Fruit fly (Drosophila melanogaster): Measurements from ENCODE around the gene CG11586.

The CG11586 gene

dm6 chr3L:4239442-4240322 is 22.6 kb downstream of the CG11586 start, which contains the start of gene Sqor (continued):
- TF ChIP-seq Mad (GFP tag; optimal IDR thresholded peaks at IDR 0.05) (peak; percentile 76), CG4328 (GFP tag; optimal IDR thresholded peaks at IDR 0.05) (peak; percentile 72), Lhr (GFP tag; optimal IDR thresholded peaks at IDR 0.05) (peak; percentile 28), CG33557 (GFP tag; optimal IDR thresholded peaks at IDR 0.05) (peak; percentile 2), Meics (GFP tag; optimal IDR thresholded peaks at IDR 0.05) (peak; percentile 92), zen2 (GFP tag; IDR thresholded peaks at IDR 0.05; ENCODE audit: partially characterized antibody) (no peak), cas (GFP tag; IDR thresholded peaks at IDR 0.05) (peak; percentile 74), E2f1 (GFP tag; IDR thresholded peaks at IDR 0.05) (peak; percentile 76), ems (GFP tag; optimal IDR thresholded peaks at IDR 0.05) (peak; percentile 91), her (GFP tag; optimal IDR thresholded peaks at IDR 0.05) (peak; percentile 86), CG13123 (GFP tag; optimal IDR thresholded peaks at IDR 0.05) (peak; percentile 29), CG17359 (tag; optimal IDR thresholded peaks at IDR 0.05) (peak; percentile 86), sd (tag; optimal IDR thresholded peaks at IDR 0.05) (peak; percentile 80), sens-2 (GFP tag; IDR thresholded peaks at IDR 0.05) (peak; percentile 37; the same call in 1 of the 2 replicates), CG7745 (tag; optimal IDR thresholded peaks at IDR 0.05) (no peak), CG15514 (GFP tag; optimal IDR thresholded peaks at IDR 0.05) (peak; percentile 74), otp (GFP tag; IDR thresholded peaks at IDR 0.05) (peak; percentile 67), pzg (GFP tag; optimal IDR thresholded peaks at IDR 0.05) (peak; percentile 25), CG3065 (GFP tag; optimal IDR thresholded peaks at IDR 0.05) (peak; percentile 31), Dip2 (GFP tag; IDR thresholded peaks at IDR 0.05) (peak; percentile 35; the same call in 1 of the 2 replicates), Xbp1 (GFP tag; optimal IDR thresholded peaks at IDR 0.05) (peak; percentile 88), CG3995 (GFP tag; optimal IDR thresholded peaks at IDR 0.05) (peak; percentile 63), row (GFP tag; IDR thresholded peaks at IDR 0.05) (peak; percentile 95), CG1647 (GFP tag; optimal IDR thresholded peaks at IDR 0.05) (peak; percentile 71), E2f2 (GFP tag; IDR thresholded peaks at IDR 0.05) (peak; percentile 59), CG2199 (GFP tag; IDR thresholded peaks at IDR 0.05) (peak; percentile 70; the same call in 2 of the 3 replicates), CG34376 (GFP tag; optimal IDR thresholded peaks at IDR 0.05) (peak; percentile 89), Med (GFP tag) (peak; percentile 98), knrl (GFP tag; IDR thresholded peaks at IDR 0.05; ENCODE audit: partially characterized antibody) (no peak), CG15269 (tag; optimal IDR thresholded peaks at IDR 0.05) (peak; percentile 92), Optix (GFP tag; IDR thresholded peaks at IDR 0.05) (peak; percentile 83), tna (GFP tag; IDR thresholded peaks at IDR 0.05; ENCODE audit: partially characterized antibody) (no peak), CG4404 (GFP tag; IDR thresholded peaks at IDR 0.05) (peak; percentile 46), h (optimal IDR thresholded peaks at IDR 0.05) (no peak), Stat92E (GFP tag; optimal IDR thresholded peaks at IDR 0.05) (peak in 1 of 3 experiments; percentile 75), ash1 (GFP tag; optimal IDR thresholded peaks at IDR 0.05) (peak; percentile 57), kah (GFP tag; optimal IDR thresholded peaks at IDR 0.05) (peak; percentile 44), ATbp (GFP tag; optimal IDR thresholded peaks at IDR 0.05) (peak; percentile 73), Fer3 (tag; optimal IDR thresholded peaks at IDR 0.05) (peak; percentile 87), CG2129 (GFP tag; IDR thresholded peaks at IDR 0.05; ENCODE audit: partially characterized antibody) (no peak), gcm2 (GFP tag; optimal IDR thresholded peaks at IDR 0.05) (peak; percentile 65), CG15479 (GFP tag; optimal IDR thresholded peaks at IDR 0.05) (no peak), Gsc (GFP tag; IDR thresholded peaks at IDR 0.05) (no peak), CG31224 (GFP tag; IDR thresholded peaks at IDR 0.05) (peak; percentile 63), ato (GFP tag; IDR thresholded peaks at IDR 0.05; ENCODE audit: partially characterized antibody) (no peak), ERR (GFP tag; optimal IDR thresholded peaks at IDR 0.05) (peak; percentile 85), CG16779 (GFP tag; IDR thresholded peaks at IDR 0.05) (peak; percentile 71; the same call in 1 of the 2 replicates), lbe (GFP tag; optimal IDR thresholded peaks at IDR 0.05) (peak; percentile 79)

All from whole organism, embryonic.